Fruit fly (Drosophila melanogaster) S2 (cell line): Measurements from ENCODE around the gene CG6999.
A peak's percentile ranks its signal among the peaks of the same experiment; 100 is the strongest.
"Not testable (repeated sequence)": the region's sequence is repeated elsewhere in the genome, so short reads cannot be mapped to it uniquely, and the experiment has no call there.

ENCODE experiments used
- CG8478 ChIP-seq: fragments of >200 bp; optimal IDR thresholded peaks from 2 replicates; lab custom pipeline; 2018
- CTCF ChIP-seq, 2 experiments: fragments of >200 bp; optimal IDR thresholded peaks; 2 replicates each; lab custom pipeline; 2018

CG6999 gene

DNA sequence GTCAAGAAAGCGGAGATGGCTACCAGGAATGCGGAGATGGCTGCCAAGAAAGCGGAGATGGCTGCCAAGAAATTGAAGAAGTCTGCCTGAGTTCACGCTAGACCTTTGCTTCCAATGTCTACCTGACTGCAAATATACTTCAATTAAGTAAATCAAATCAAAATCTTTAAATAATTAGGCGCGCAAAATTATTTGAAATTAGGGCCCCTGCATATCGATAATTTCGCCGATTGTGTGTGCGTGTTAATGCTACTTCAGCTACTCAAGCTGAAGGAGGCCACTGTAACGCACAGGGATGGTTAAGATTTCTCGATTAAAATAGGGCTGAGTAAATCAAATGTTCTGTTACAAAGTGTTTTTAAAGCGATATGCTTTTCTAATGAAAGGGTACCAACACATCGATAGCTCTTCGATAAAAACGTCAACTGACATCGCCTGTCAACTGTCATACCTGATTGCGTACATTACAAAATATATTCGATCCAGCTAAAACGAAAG lies at the start of gene CG6999:
Gene CG6999, plus strand, starts transcription at position 448 of the 498 bp plus-strand sequence.
- TF ChIP-seq CG8478 (lab: Kevin White, UChicago); CTCF (optimal IDR thresholded peaks at IDR 0.05; lab: Kevin White, UChicago): not testable (repeated sequence)

DNA sequence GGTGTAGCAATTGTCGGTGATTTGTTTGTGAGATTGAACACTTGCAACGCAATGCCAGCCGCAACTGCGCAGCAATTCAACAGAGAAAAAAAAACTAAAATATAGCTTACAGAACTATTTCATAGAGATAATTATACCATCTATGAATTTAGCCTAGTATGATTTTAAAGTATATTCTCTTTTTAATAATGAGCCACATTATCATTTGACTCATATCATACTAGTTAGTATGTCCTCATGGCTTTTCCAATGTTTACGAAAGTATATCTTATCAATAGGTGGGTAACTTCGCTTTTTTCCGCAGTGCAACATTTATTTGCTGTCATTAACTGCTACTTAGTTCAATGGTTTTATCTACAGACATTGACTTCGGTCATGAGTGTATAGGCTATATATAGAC lies 49.4 kb upstream of the CG6999 start:
- no peak for TF ChIP-seq CTCF (optimal IDR thresholded peaks at IDR 0.05; lab: Kevin White, UChicago)

- TF ChIP-seq CG8478 (lab: Kevin White, UChicago) (no peak), CTCF (optimal IDR thresholded peaks at IDR 0.05; lab: Kevin White, UChicago) (peak; percentile 42 to 61)
Measured at dm6 chrX:9040855-9041254, 47.3 kb upstream of the CG6999 start.

- TF ChIP-seq CTCF (optimal IDR thresholded peaks at IDR 0.05; lab: Kevin White, UChicago): no peak
Measured at dm6 chrX:9041789-9042456, 46.2 kb upstream of the CG6999 start.

- TF ChIP-seq CTCF (optimal IDR thresholded peaks at IDR 0.05; lab: Kevin White, UChicago): peak; percentile 43 to 76
- TF ChIP-seq CG8478 (lab: Kevin White, UChicago): no peak
Measured at dm6 chrX:9042457-9043045, 45.6 kb upstream of the CG6999 start.

dm6 chrX:9043711-9044505 lies 44.3 kb upstream of the CG6999 start:
- TF ChIP-seq CG8478 (lab: Kevin White, UChicago): no peak
- no peak for TF ChIP-seq CTCF (optimal IDR thresholded peaks at IDR 0.05; lab: Kevin White, UChicago)

- no peak for TF ChIP-seq CG8478 (lab: Kevin White, UChicago)
- TF ChIP-seq CTCF (optimal IDR thresholded peaks at IDR 0.05; lab: Kevin White, UChicago): no peak
Measured at dm6 chrX:9044857-9045256, 43.3 kb upstream of the CG6999 start.

DNA sequence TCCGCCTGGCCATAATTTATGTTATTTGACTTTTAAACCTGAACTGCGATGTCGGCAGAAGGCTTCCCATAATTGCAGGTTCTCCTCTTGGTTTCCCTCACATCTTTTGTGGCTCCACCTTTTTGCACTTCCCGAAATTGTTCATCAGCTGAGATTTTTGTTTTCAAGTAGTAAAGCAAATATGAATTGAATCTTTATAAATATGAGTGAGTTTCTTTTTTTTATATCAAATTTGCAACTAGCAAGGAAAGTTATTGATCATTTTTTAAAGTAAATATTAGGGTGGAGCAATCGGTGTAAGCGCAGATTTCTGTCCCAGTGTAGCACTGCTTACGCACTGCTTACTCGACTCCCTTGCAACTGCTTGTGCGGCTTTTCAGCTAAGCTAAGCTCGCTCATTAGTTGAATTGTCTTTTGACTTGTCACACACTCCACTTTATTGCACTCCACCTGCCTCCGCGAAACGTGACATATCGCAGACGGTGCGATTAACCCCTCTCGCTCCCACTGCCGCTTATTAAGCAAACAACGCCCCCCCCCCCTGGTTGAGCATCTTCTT lies 41.7 kb upstream of the CG6999 start:
- TF ChIP-seq CG8478 (lab: Kevin White, UChicago) (no peak), CTCF (optimal IDR thresholded peaks at IDR 0.05; lab: Kevin White, UChicago) (no peak)

DNA sequence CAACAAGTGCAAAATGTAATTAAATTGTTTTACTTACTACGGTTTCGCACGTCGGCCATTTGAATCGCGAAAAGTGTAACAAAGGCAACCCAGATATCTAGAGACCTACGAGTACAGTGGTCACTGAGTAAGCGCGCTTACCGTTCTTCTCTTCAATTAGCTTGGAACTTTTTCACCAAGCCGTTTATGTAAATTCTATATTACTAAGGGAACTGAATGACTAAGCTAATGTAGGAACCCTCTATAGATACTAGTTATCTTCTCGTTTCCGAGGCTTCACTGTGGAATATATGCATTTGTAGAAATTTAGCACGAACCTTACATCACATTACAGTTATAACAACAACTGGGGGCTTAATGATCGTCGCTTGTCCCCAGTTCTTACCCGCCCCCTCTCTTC lies 41.2 kb upstream of the CG6999 start:
- no peak for TF ChIP-seq CG8478 (lab: Kevin White, UChicago)
- no peak for TF ChIP-seq CTCF (optimal IDR thresholded peaks at IDR 0.05; lab: Kevin White, UChicago)

DNA sequence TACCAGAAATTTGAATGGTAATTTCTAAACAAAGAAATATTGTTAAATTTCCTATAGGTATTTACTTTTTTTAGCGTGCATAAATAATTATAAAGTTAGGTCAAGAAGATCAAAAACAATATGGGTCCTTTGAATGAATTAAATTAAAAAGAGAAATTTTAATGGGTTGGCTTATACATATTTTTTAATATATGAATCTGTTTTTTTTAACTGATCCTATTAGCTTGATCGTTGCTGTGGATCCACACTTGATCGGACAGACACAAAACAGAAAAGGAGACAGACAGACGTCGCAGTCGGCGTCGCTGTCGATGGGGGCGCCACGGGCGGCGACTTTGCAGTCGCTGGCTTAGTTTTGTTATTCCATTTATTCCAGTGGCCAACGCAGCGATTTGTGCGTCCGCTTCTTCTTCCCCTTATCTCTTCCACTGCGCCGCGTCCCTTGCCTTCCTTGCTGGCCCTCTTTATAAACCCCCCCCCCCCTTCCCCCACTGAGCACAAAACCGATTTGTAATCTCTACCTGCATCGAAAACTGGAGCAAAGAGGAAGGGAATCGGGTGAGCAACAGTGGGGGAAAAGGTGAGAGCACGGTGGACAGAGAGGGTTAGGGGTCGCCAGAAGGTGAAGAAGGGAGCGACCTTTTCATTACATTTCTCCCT lies 40.3 kb upstream of the CG6999 start:
- TF ChIP-seq CTCF (optimal IDR thresholded peaks at IDR 0.05; lab: Kevin White, UChicago) (no peak), CG8478 (lab: Kevin White, UChicago) (no peak)

- TF ChIP-seq CG8478 (lab: Kevin White, UChicago): no peak
- TF ChIP-seq CTCF (optimal IDR thresholded peaks at IDR 0.05; lab: Kevin White, UChicago): no peak
Measured at dm6 chrX:9048385-9048750, 39.8 kb upstream of the CG6999 start.

DNA sequence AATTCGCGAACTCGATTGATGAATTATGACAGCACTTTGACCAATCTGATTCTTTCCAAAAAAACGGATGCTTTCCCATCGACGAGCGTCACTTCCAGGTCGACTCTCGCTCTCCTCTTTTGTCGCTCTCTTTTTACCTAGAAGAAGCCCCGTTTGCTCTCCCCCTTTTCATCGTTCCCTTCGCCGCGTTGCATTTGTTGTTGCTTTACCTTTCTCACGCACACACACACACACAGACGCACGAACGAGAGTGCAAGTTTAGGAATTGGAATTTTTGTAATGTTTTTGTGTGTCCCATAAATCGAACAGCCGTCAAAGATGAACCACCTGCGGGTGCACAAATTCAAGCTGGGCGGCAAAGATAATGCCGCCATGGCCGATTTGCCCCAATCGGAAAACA lies 39.2 kb upstream of the CG6999 start:
- TF ChIP-seq CG8478 (lab: Kevin White, UChicago) (no peak), CTCF (optimal IDR thresholded peaks at IDR 0.05; lab: Kevin White, UChicago) (no peak)

- no peak for TF ChIP-seq CTCF (optimal IDR thresholded peaks at IDR 0.05; lab: Kevin White, UChicago)
- TF ChIP-seq CG8478 (lab: Kevin White, UChicago): no peak
Measured at dm6 chrX:9060078-9060477, 28.1 kb upstream of the CG6999 start.

DNA sequence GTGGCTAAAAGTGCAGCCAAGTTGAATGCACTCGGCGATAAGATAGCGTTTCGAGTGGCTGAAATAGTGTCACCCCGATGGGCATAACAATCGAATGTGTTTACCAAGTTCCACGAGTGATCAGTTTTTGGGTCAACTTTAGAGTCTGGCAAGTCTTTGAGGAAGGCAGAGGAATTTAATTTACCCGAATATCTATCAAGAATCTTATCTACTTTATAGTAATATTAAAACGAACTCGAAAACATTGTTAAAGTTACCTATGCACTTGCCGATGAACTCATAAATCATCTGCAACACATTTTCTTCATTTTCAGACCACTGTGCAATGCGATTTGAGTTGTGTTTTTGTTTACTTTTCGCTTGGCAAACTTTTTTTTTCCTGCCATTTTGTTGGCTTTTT lies 26.9 kb upstream of the CG6999 start:
- no peak for TF ChIP-seq CG8478 (lab: Kevin White, UChicago)
